Fruit fly (Drosophila melanogaster): Measurements from ENCODE around the gene Sarm.

Gene Sarm

dm6 chr3L:8150284-8150683 is 86.6 kb downstream of the Sarm start:
- TF ChIP-seq rn (GFP tag; IDR thresholded peaks at IDR 0.05) (no peak), CG15710 (tag; optimal IDR thresholded peaks at IDR 0.05) (no peak), CG9948 (tag; optimal IDR thresholded peaks at IDR 0.05) (no peak), Pif1B (GFP tag; optimal IDR thresholded peaks at IDR 0.05) (no peak), CG34367 (tag; optimal IDR thresholded peaks at IDR 0.05) (no peak), CG17806 (tag; optimal IDR thresholded peaks at IDR 0.05) (no peak), fd96Ca (GFP tag; IDR thresholded peaks at IDR 0.05) (no peak), CG32121 (GFP tag; IDR thresholded peaks at IDR 0.05) (no peak), CG10348 (GFP tag; IDR thresholded peaks at IDR 0.05) (no peak), D1 (tag; optimal IDR thresholded peaks at IDR 0.05) (no peak)

DNA sequence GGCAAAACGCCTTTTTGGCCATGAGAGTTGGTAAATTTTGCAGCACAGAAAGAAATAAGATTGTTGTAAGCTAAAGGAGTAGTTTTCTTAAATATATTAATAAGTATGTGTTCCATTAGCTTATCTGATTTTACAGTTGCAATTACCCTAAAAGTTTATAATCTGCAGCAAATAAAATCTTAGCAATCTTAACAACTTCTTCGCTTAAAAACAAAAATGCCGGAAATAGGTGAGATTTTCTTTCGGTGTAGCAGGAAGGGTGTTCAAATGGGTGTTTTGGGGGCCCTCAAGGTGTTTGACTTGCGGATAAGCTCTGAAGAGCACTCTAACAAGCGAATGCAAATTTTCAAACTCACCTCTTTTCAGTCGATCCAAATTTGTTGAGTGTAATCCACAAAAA is 87.1 kb downstream of the Sarm start:
- TF ChIP-seq D1 (tag; optimal IDR thresholded peaks at IDR 0.05), result no peak
- TF ChIP-seq CG8301 (tag; optimal IDR thresholded peaks at IDR 0.05), result peak; percentile 19

dm6 chr3L:8151727-8152199 is 88.1 kb downstream of the Sarm start, which contains the start of gene CG13676:
Gene CG13676, minus strand, starts transcription at chr3L:8151813.
- TF ChIP-seq CG13204 (GFP tag; optimal IDR thresholded peaks at IDR 0.05), result peak; percentile 30
- no peak for TF ChIP-seq CG4496 (GFP tag; IDR thresholded peaks at IDR 0.05)
- TF ChIP-seq EcR (GFP tag; optimal IDR thresholded peaks at IDR 0.05), result peak; percentile 64
- no peak; the same call in 1 of the 2 replicates for TF ChIP-seq Ets98B (GFP tag; IDR thresholded peaks at IDR 0.05)
- TF ChIP-seq CG17806 (tag; optimal IDR thresholded peaks at IDR 0.05), result no peak
- TF ChIP-seq CG14655 (GFP tag; optimal IDR thresholded peaks at IDR 0.05), result no peak

DNA sequence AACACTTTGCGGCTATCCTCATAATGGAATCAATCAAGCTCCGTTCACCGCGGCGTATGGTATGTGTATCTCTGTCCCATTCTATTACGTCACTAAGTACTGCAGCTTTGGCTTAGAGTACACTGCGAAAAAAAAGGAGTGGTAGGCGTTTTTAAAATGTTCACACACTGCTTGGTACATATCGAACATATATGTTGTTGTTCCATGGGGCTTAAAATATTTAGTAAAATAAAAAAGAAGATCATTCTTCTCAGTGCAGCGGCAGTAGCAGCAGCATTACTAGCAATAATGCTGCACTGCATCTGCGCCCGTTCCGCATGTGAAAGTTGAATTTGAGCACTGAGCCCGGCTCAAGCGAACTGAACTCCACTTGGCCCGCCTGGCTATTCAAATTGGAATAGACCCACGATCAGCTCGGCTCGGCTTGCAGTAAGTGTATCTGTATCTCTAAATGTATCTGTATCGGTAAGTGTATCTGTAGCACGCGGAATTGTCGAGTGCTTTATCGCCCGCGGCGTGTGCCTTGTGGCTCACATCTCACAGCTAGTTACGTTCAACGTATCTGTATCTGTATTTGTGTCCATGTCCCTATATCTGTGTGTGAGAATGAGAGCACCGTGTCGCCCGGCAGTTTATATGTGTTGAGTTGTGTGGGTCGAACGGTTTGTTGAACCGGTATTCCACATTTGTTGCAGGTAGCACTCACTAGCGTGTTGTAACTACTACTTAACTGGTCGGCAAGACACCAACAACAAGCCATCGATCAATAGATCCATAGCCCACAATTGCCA is 89.7 kb downstream of the Sarm start:
- TF ChIP-seq CG34367 (tag; optimal IDR thresholded peaks at IDR 0.05) (peak; percentile 58), CG12605 (GFP tag; IDR thresholded peaks at IDR 0.05) (peak; percentile 89), EcR (GFP tag; optimal IDR thresholded peaks at IDR 0.05) (peak; percentile 87), Ets98B (GFP tag; IDR thresholded peaks at IDR 0.05) (peak; percentile 97), CG4496 (GFP tag; IDR thresholded peaks at IDR 0.05) (peak; percentile 95), Pif1B (GFP tag; optimal IDR thresholded peaks at IDR 0.05) (peak; percentile 59), CG8301 (tag; optimal IDR thresholded peaks at IDR 0.05) (peak; percentile 91), CG14655 (GFP tag; optimal IDR thresholded peaks at IDR 0.05) (peak; percentile 93), gl (tag; optimal IDR thresholded peaks at IDR 0.05) (no peak), CG10348 (GFP tag; IDR thresholded peaks at IDR 0.05) (peak; percentile 85), rn (GFP tag; IDR thresholded peaks at IDR 0.05) (peak; percentile 89), CG15710 (tag; optimal IDR thresholded peaks at IDR 0.05) (peak; percentile 49), fd96Ca (GFP tag; IDR thresholded peaks at IDR 0.05) (peak; percentile 96), D1 (tag; optimal IDR thresholded peaks at IDR 0.05) (no peak), Snoo (tag; optimal IDR thresholded peaks at IDR 0.05) (peak; percentile 23), CG9948 (tag; optimal IDR thresholded peaks at IDR 0.05) (peak; percentile 66), CG13204 (GFP tag; optimal IDR thresholded peaks at IDR 0.05) (no peak), Pif1A (GFP tag; optimal IDR thresholded peaks at IDR 0.05) (peak; percentile 72), CG32121 (GFP tag; IDR thresholded peaks at IDR 0.05) (peak; percentile 96), CG8159 (tag; optimal IDR thresholded peaks at IDR 0.05) (peak; percentile 69), CG17806 (tag; optimal IDR thresholded peaks at IDR 0.05) (peak; percentile 67)

dm6 chr3L:8154544-8154943 is 90.9 kb downstream of the Sarm start:
- no peak for TF ChIP-seq CG10348 (GFP tag; IDR thresholded peaks at IDR 0.05)
- no peak for TF ChIP-seq CG8301 (tag; optimal IDR thresholded peaks at IDR 0.05)
- TF ChIP-seq CG12605 (GFP tag; IDR thresholded peaks at IDR 0.05), result no peak
- TF ChIP-seq EcR (GFP tag; optimal IDR thresholded peaks at IDR 0.05), result no peak
- TF ChIP-seq gl (tag; optimal IDR thresholded peaks at IDR 0.05), result no peak
- TF ChIP-seq CG4496 (GFP tag; IDR thresholded peaks at IDR 0.05), result 0 out of 3 replicates have a peak, but pooled peaks have one; percentile 28
- peak; percentile 19 for TF ChIP-seq CG13204 (GFP tag; optimal IDR thresholded peaks at IDR 0.05)
- no peak for TF ChIP-seq fd96Ca (GFP tag; IDR thresholded peaks at IDR 0.05)
- TF ChIP-seq rn (GFP tag; IDR thresholded peaks at IDR 0.05), result no peak

DNA sequence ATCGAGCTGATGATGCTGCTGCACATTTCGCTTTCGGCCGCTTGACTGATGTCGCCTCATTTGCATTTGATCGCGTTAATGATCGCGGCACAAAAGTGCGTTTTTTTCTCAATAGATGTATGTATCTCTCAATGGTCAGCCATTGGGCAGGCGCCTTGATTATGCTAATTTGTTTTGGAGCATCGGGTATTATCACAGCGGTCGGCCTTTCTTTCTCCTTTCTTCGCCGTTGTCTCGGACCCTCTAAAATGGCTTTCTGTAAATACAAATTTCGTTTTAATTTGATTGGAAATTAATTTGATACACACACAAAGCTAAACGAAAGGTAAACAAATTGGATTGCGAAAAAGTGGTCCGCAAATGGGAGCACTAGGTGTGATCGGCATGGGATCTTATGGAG is 91.7 kb downstream of the Sarm start:
- TF ChIP-seq CG8159 (tag; optimal IDR thresholded peaks at IDR 0.05) (no peak), D1 (tag; optimal IDR thresholded peaks at IDR 0.05) (no peak), CG17806 (tag; optimal IDR thresholded peaks at IDR 0.05) (no peak), CG12605 (GFP tag; IDR thresholded peaks at IDR 0.05) (no peak), CG8301 (tag; optimal IDR thresholded peaks at IDR 0.05) (no peak), rn (GFP tag; IDR thresholded peaks at IDR 0.05) (no peak)

dm6 chr3L:8156199-8156598 is 92.5 kb downstream of the Sarm start:
- TF ChIP-seq CG13204 (GFP tag; optimal IDR thresholded peaks at IDR 0.05) (no peak), CG4496 (GFP tag; IDR thresholded peaks at IDR 0.05) (peak; percentile 45; the same call in 1 of the 3 replicates), CG17806 (tag; optimal IDR thresholded peaks at IDR 0.05) (peak; percentile 22), fd96Ca (GFP tag; IDR thresholded peaks at IDR 0.05) (0 out of 3 replicates have a peak, but pooled peaks have one; percentile 43), CG9948 (tag; optimal IDR thresholded peaks at IDR 0.05) (no peak), CG34367 (tag; optimal IDR thresholded peaks at IDR 0.05) (no peak), EcR (GFP tag; optimal IDR thresholded peaks at IDR 0.05) (no peak), Ets98B (GFP tag; IDR thresholded peaks at IDR 0.05) (peak; percentile 18; the same call in 1 of the 2 replicates), Snoo (tag; optimal IDR thresholded peaks at IDR 0.05) (peak; percentile 11), rn (GFP tag; IDR thresholded peaks at IDR 0.05) (no peak), CG14655 (GFP tag; optimal IDR thresholded peaks at IDR 0.05) (no peak), CG32121 (GFP tag; IDR thresholded peaks at IDR 0.05) (no peak), gl (tag; optimal IDR thresholded peaks at IDR 0.05) (no peak), Pif1B (GFP tag; optimal IDR thresholded peaks at IDR 0.05) (no peak), CG10348 (GFP tag; IDR thresholded peaks at IDR 0.05) (no peak), CG8301 (tag; optimal IDR thresholded peaks at IDR 0.05) (peak; percentile 26), Pif1A (GFP tag; optimal IDR thresholded peaks at IDR 0.05) (no peak), CG12605 (GFP tag; IDR thresholded peaks at IDR 0.05) (no peak), D1 (tag; optimal IDR thresholded peaks at IDR 0.05) (no peak), CG15710 (tag; optimal IDR thresholded peaks at IDR 0.05) (peak; percentile 21), CG8159 (tag; optimal IDR thresholded peaks at IDR 0.05) (peak; percentile 45)
